Worm (Caenorhabditis elegans) whole organism, midembryonic: ENCODE results near the gene cey-4.

Source experiments
- T22C8.4 ChIP-seq: fragments of 200-800 bp; sonication (Bioruptor generic); IDR thresholded peaks from 2 replicates; pipeline ENCODE4 v1.3.6; 2022; ENCODE audit warnings: missing genetic modification characterization, missing compliant biosample characterization
- cog-1 ChIP-seq: sonication (generic microtip); optimal IDR thresholded peaks from 2 replicates; lab custom pipeline; 2016; ENCODE audit warnings: missing genetic modification characterization, missing compliant biosample characterization
- flt-1 ChIP-seq: fragments of 200-800 bp; sonication (Bioruptor generic); IDR thresholded peaks from 2 replicates; pipeline ENCODE4 v1.3.6; 2022; ENCODE audit warnings: missing genetic modification characterization, missing compliant biosample characterization
- klf-2 ChIP-seq: fragments of 200-800 bp; sonication (Bioruptor generic); conservative IDR thresholded peaks from 2 replicates; pipeline ENCODE4 v1.3.6; 2022; ENCODE audit warnings: missing genetic modification reagents, missing genetic modification characterization, missing compliant biosample characterization
- med-1 ChIP-seq: sonication (generic microtip); optimal IDR thresholded peaks from 2 replicates; lab custom pipeline; 2017; ENCODE audit warnings: missing genetic modification characterization, mild to moderate bottlenecking, missing compliant biosample characterization, antibody characterized with exemption, missing genetic modification reagents; ENCODE audit not compliant: insufficient read depth
- ref-1 ChIP-seq: fragments of 200-800 bp; sonication (Bioruptor generic); conservative IDR thresholded peaks from 2 replicates; pipeline ENCODE4 v1.3.6; 2022; ENCODE audit warnings: missing genetic modification reagents, missing genetic modification characterization, missing compliant biosample characterization
- tab-1 ChIP-seq: fragments of 200-800 bp; sonication (Bioruptor generic); IDR thresholded peaks from 2 replicates; pipeline ENCODE4 v1.3.6; 2022; ENCODE audit warnings: missing genetic modification characterization, missing compliant biosample characterization
- ztf-23 ChIP-seq: fragments of 200-800 bp; sonication (Bioruptor generic); IDR thresholded peaks from 2 replicates; pipeline ENCODE4 v1.3.6; 2022; ENCODE audit warnings: missing genetic modification reagents, missing genetic modification characterization, missing compliant biosample characterization
- ztf-29 ChIP-seq: fragments of 200-800 bp; sonication (Bioruptor generic); IDR thresholded peaks from 2 replicates; pipeline ENCODE4 v1.3.6; 2022; ENCODE audit warnings: missing genetic modification reagents, missing genetic modification characterization, missing compliant biosample characterization

Gene cey-4

DNA sequence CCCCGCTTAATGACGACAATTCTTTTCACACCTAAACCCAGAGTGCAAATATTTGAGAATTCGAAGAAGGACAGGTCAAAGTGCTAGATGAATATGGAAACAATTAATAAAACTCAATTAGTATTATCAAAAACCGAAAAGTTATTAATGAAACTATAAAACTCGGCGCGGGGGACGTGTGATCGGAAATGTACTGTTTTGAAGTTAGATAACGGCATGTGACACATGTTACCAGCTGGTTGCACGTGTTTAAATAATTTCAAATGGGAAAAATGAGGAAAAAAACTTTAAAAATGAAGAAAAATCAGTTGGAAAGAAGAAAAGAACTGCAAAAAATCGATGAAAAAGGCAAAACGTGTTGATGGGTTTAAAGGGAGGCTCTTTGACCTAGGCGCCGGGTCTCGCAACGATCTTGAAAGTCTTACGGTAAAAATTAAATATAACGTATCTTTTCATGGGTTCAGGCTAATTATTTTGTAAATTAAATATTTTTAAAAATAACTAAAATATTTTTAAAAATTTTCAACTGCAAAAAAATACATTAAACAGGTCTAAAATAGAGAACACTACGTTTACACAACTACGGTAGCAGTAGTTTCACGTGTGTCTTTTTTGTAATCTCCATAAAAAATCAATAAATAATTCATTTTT lies 47.8 kb downstream of the cey-4 start:
- TF ChIP-seq tab-1 (GFP tag; lab: Robert Waterston, UW) (no peak), ztf-29 (GFP tag; lab: Robert Waterston, UW) (no peak)

- no peak for TF ChIP-seq klf-2 (GFP tag; lab: Robert Waterston, UW)
- no peak for TF ChIP-seq tab-1 (GFP tag; lab: Robert Waterston, UW)
- TF ChIP-seq cog-1, result no peak
- TF ChIP-seq med-1 (GFP tag; lab: Kevin White, UChicago), result no peak
Measured at ce11 chrIII:10819778-10820177, 48.7 kb downstream of the cey-4 start.

DNA sequence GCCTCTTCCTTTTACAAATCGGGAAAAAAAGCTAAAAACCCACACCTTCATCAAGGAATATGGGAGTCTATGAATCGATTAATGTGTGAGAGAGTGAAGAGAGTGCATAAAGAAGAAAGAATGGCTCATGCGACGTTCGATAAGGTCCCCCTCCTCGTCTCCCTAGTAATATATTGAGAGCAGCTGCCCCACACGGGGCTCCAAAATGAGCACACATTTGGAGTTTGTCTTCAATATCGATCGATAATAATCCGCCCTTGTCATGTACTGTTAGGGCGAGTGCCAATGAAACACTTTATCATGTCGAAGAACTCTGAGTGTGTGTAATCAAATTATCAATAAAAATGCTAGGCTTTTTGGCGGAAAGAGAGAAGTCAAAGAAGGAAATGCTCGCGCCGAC lies 49.2 kb downstream of the cey-4 start:
- TF ChIP-seq med-1 (GFP tag; lab: Kevin White, UChicago) (no peak), T22C8.4 (GFP tag; lab: Robert Waterston, UW) (peak; percentile 47; the same call in 1 of the 2 replicates), ref-1 (GFP tag; lab: Robert Waterston, UW) (no peak)

DNA sequence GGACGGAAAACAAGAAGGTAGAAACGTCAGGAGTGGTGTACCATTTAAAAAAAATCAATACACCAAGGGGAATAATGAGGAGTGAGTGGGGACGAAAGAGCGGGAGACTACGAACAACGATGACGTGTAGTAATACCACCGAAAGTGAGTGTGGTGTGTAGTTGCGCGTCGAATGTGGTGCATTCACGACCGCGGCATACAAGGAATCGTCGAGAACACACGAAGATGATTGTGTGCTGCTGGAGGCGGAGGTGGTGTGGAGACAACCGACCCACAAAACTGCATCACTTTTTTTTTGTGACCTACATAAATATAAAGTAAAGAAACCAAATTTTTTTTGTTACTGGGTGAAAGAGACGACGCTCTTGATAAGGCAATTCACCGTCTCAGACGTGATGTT lies 50.1 kb downstream of the cey-4 start:
- TF ChIP-seq klf-2 (GFP tag; lab: Robert Waterston, UW) (no peak), ztf-23 (GFP tag; lab: Robert Waterston, UW) (peak; percentile 66; the same call in 1 of the 2 replicates), tab-1 (GFP tag; lab: Robert Waterston, UW) (no peak), med-1 (GFP tag; lab: Kevin White, UChicago) (no peak), cog-1 (no peak), T22C8.4 (GFP tag; lab: Robert Waterston, UW) (peak; percentile 48; the same call in 1 of the 2 replicates), flt-1 (peak; percentile 58; the same call in 1 of the 2 replicates), ztf-29 (GFP tag; lab: Robert Waterston, UW) (no peak), ref-1 (GFP tag; lab: Robert Waterston, UW) (no peak)
